Worm (Caenorhabditis elegans): ENCODE data around the gene rfip-2.

DNA sequence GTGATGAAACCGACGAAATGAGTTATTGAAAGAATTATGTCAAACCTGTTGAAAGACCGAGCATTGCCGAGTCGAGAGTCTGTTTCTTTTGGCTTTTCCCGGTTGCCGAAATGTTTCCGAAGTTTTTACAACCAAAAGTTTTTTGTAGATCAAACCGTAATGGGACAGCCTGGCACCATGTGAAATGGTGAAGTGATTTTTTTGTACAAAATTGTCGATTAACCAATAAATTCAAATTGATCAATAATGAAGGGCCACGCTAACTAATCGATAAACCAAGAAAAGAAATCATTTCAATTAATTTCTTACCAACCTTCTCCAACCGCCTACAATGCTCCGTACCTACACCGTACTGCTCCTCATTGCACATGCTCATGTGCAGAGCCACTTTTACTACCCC is 32.0 kb upstream of the rfip-2 start, which contains the start of gene T02H6.3:
- TF ChIP-seq ama-1 (optimal IDR thresholded peaks at IDR 0.05): no peak
- no peak for TF ChIP-seq aly-1 (tag; optimal IDR thresholded peaks at IDR 0.05)
- no peak for TF ChIP-seq ceh-36 (tag; optimal IDR thresholded peaks at IDR 0.05)
- no peak for TF ChIP-seq F13C5.2 (tag; optimal IDR thresholded peaks at IDR 0.05)
- no peak for TF ChIP-seq hmbx-1 (tag; optimal IDR thresholded peaks at IDR 0.05)
- no peak for TF ChIP-seq hnd-1 (tag; optimal IDR thresholded peaks at IDR 0.05)
- no peak for TF ChIP-seq flt-1 (GFP tag; IDR thresholded peaks at IDR 0.05)

Data from whole organism, early embryonic.